Worm (Caenorhabditis elegans): ENCODE measurements around the gene spl-2.
A peak's percentile ranks its signal among the peaks of the same experiment; 100 is the strongest.

Gene spl-2

DNA sequence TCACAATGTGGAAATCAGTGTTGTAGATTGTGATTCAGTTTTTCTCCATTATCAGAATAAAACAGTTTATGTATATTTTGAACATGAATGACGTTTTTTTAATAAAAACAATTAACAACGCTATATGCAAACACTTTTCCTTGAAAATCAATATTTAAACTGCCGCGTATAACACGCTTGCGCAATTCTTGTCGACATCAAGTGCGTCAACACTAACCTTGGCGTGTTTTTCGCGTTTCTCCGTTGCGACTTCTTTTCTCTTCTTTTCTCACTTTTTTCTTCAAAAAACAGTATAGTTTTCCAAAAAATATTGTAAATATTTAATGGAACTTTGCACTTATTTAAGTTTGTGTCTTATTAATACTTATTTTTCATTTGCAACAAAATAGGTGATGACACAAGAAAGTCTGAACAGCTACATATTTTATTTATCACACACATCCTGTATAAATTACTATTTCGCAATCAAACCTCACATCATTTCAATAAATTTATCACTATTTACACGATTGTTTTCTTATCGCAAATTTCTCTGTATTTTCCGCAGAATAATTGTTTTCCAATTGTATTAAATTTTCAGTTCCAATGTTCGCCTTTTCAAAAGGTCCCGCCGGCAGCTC lies 28.6 kb upstream of the spl-2 start, which contains the start of gene spas-1 (continued):
- TF ChIP-seq cebp-2 (GFP tag; IDR thresholded peaks at IDR 0.05) (no peak), unc-62 (GFP tag; optimal IDR thresholded peaks at IDR 0.05) (no peak), nfyb-1 (GFP tag; IDR thresholded peaks at IDR 0.05) (peak; percentile 56; the same call in 1 of the 2 replicates), hmg-20 (GFP tag; IDR thresholded peaks at IDR 0.05) (no peak), F33H1.4 (GFP tag; IDR thresholded peaks at IDR 0.05) (peak; percentile 52), rpc-1 (optimal IDR thresholded peaks at IDR 0.05) (no peak), rpc-1 (tag; optimal IDR thresholded peaks at IDR 0.05) (no peak), lin-35 (GFP tag; optimal IDR thresholded peaks at IDR 0.05) (peak; percentile 23 to 96 (median 81)), sdz-38 (tag; optimal IDR thresholded peaks at IDR 0.05) (no peak), Y53F4B.3 (GFP tag; IDR thresholded peaks at IDR 0.05) (no peak), ceh-40 (GFP tag; IDR thresholded peaks at IDR 0.05) (no peak), ztf-25 (GFP tag; IDR thresholded peaks at IDR 0.05) (no peak), dox-1 (GFP tag; IDR thresholded peaks at IDR 0.05) (peak; percentile 85), let-526 (GFP tag; IDR thresholded peaks at IDR 0.05) (no peak), let-607 (tag; optimal IDR thresholded peaks at IDR 0.05) (peak in 1 of 2 experiments; percentile 47), ceh-27 (GFP tag; optimal IDR thresholded peaks at IDR 0.05) (peak; percentile 56), ceh-58 (GFP tag; IDR thresholded peaks at IDR 0.05) (no peak), B0035.1 (tag; optimal IDR thresholded peaks at IDR 0.05) (peak; percentile 10), ztf-3 (GFP tag; optimal IDR thresholded peaks at IDR 0.05) (no peak), egl-44 (GFP tag; IDR thresholded peaks at IDR 0.05) (no peak), F52B5.7 (tag; optimal IDR thresholded peaks at IDR 0.05) (no peak), nhr-80 (tag; optimal IDR thresholded peaks at IDR 0.05) (peak; percentile 77), F37B4.10 (GFP tag; IDR thresholded peaks at IDR 0.05) (no peak), lag-1 (GFP tag; IDR thresholded peaks at IDR 0.05) (no peak), F57A8.1 (GFP tag; optimal IDR thresholded peaks at IDR 0.05) (no peak), attf-3 (GFP tag; conservative IDR thresholded peaks at IDR 0.05) (0 out of 2 replicates have a peak, but pooled peaks have one; percentile 14), chd-7 (tag; optimal IDR thresholded peaks at IDR 0.05) (no peak), zim-3 (tag; optimal IDR thresholded peaks at IDR 0.05) (no peak), ztf-6 (GFP tag; IDR thresholded peaks at IDR 0.05) (no peak), snpc-4 (GFP tag; optimal IDR thresholded peaks at IDR 0.05) (no peak), snpc-4 (tag; optimal IDR thresholded peaks at IDR 0.05) (peak in 1 of 4 experiments; percentile 76), repo-1 (tag; optimal IDR thresholded peaks at IDR 0.05) (peak; percentile 38), xnd-1 (tag; optimal IDR thresholded peaks at IDR 0.05) (peak; percentile 40)

DNA sequence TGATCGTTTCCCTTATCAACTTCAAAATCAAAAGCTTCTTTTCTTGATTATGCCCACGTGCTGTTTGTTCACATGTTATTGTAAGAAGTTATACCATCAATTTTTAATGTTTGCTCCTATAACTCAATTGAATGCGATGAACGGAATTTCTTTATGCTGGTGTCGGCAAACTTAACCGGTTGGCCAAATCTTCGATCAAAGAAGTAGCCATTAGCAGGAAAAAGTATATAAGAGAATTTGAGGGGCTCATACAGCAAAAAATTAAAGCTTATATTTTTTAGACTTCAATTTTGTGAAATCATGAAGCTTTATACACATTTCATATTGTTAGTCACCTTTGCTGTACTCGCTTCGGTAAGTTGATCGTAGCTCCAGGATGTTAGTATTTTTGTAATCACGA lies 27.1 kb upstream of the spl-2 start, which contains the start of gene pqn-16:
TSS of gene pqn-16 (plus strand) at position 301 of the 400 bp plus-strand sequence.
- TF ChIP-seq ztf-18 (tag; optimal IDR thresholded peaks at IDR 0.05) (no peak), ztf-28 (GFP tag; IDR thresholded peaks at IDR 0.05) (no peak), ekl-4 (GFP tag; IDR thresholded peaks at IDR 0.05) (no peak), ceh-79 (tag; optimal IDR thresholded peaks at IDR 0.05) (no peak), egrh-3 (GFP tag; IDR thresholded peaks at IDR 0.05) (no peak), ztf-25 (GFP tag; IDR thresholded peaks at IDR 0.05) (no peak), T07F8.4 (tag; optimal IDR thresholded peaks at IDR 0.05) (no peak), nfya-1 (tag; optimal IDR thresholded peaks at IDR 0.05; ENCODE audit: borderline replicate concordance, insufficient read depth) (no peak), nhr-27 (tag; optimal IDR thresholded peaks at IDR 0.05) (no peak), F57A8.1 (GFP tag; optimal IDR thresholded peaks at IDR 0.05) (no peak), F39B2.1 (GFP tag; IDR thresholded peaks at IDR 0.05) (no peak), Y67H2A.10 (GFP tag; conservative IDR thresholded peaks at IDR 0.05) (no peak), ets-4 (GFP tag; optimal IDR thresholded peaks at IDR 0.05) (no peak), bed-1 (GFP tag; IDR thresholded peaks at IDR 0.05) (no peak), nfya-2 (GFP tag; IDR thresholded peaks at IDR 0.05) (no peak), snpc-4 (GFP tag; optimal IDR thresholded peaks at IDR 0.05) (no peak), snpc-4 (tag; optimal IDR thresholded peaks at IDR 0.05) (no peak), ztf-3 (GFP tag; optimal IDR thresholded peaks at IDR 0.05) (no peak), dpff-1 (tag; optimal IDR thresholded peaks at IDR 0.05) (no peak)
